Worm (Caenorhabditis elegans): ENCODE results near the gene col-141.

The col-141 gene

ce11 chrV:6875795-6876194 is 46.3 kb downstream of the col-141 start:
- TF ChIP-seq Y67H2A.10 (GFP tag; conservative IDR thresholded peaks at IDR 0.05), result no peak
- TF ChIP-seq hsf-1 (GFP tag; IDR thresholded peaks at IDR 0.05), result no peak
- TF ChIP-seq gei-17 (GFP tag; optimal IDR thresholded peaks at IDR 0.05), result no peak
- no peak for TF ChIP-seq athp-1 (tag; optimal IDR thresholded peaks at IDR 0.05)
- TF ChIP-seq F55B11.4 (tag; optimal IDR thresholded peaks at IDR 0.05; ENCODE audit: borderline replicate concordance, insufficient read depth), result no peak
- no peak for TF ChIP-seq nhr-80 (tag; optimal IDR thresholded peaks at IDR 0.05)
- TF ChIP-seq ccch-3 (GFP tag; optimal IDR thresholded peaks at IDR 0.05), result no peak
- TF ChIP-seq lsl-1 (GFP tag; optimal IDR thresholded peaks at IDR 0.05), result no peak

ce11 chrV:6876763-6877515 is 47.4 kb downstream of the col-141 start:
- TF ChIP-seq die-1 (tag; optimal IDR thresholded peaks at IDR 0.05) (no peak), cebp-1 (GFP tag; IDR thresholded peaks at IDR 0.05) (no peak), cebp-1 (tag; optimal IDR thresholded peaks at IDR 0.05) (peak; percentile 17)

- TF ChIP-seq atf-7 (tag; optimal IDR thresholded peaks at IDR 0.05) (no peak), lin-26 (GFP tag; IDR thresholded peaks at IDR 0.05) (no peak), K12H6.12 (tag; optimal IDR thresholded peaks at IDR 0.05) (no peak), dpff-1 (tag; optimal IDR thresholded peaks at IDR 0.05) (no peak), lsy-27 (tag; optimal IDR thresholded peaks at IDR 0.05; ENCODE audit: borderline replicate concordance, insufficient read depth) (no peak), let-607 (tag; optimal IDR thresholded peaks at IDR 0.05) (no peak), ztf-3 (GFP tag; optimal IDR thresholded peaks at IDR 0.05) (no peak), ccch-3 (GFP tag; optimal IDR thresholded peaks at IDR 0.05) (no peak), snpc-3.4 (tag; optimal IDR thresholded peaks at IDR 0.05) (no peak)
Measured at ce11 chrV:6878559-6878958, 49.1 kb downstream of the col-141 start.

- TF ChIP-seq Y67H2A.10 (GFP tag; conservative IDR thresholded peaks at IDR 0.05) (no peak), zfh-2 (GFP tag; conservative IDR thresholded peaks at IDR 0.05) (peak; percentile 99), K12H6.12 (tag; optimal IDR thresholded peaks at IDR 0.05) (peak; percentile 87), ama-1 (optimal IDR thresholded peaks at IDR 0.05) (no peak), ama-1 (GFP tag; optimal IDR thresholded peaks at IDR 0.05) (no peak), ccch-3 (GFP tag; optimal IDR thresholded peaks at IDR 0.05) (no peak), ztf-18 (tag; optimal IDR thresholded peaks at IDR 0.05) (peak; percentile 3), ztf-6 (GFP tag; IDR thresholded peaks at IDR 0.05) (peak; percentile 35; the same call in 1 of the 2 replicates), snpc-4 (GFP tag; optimal IDR thresholded peaks at IDR 0.05) (peak; percentile 2), snpc-4 (tag; optimal IDR thresholded peaks at IDR 0.05) (peak in 2 of 4 experiments; percentile 48), dox-1 (GFP tag; IDR thresholded peaks at IDR 0.05) (peak; percentile 74), somi-1 (GFP tag; optimal IDR thresholded peaks at IDR 0.05) (peak; percentile 20), madf-10 (tag; optimal IDR thresholded peaks at IDR 0.05) (peak; percentile 44), chd-7 (tag; optimal IDR thresholded peaks at IDR 0.05) (peak; percentile 57), F37B4.10 (GFP tag; IDR thresholded peaks at IDR 0.05) (no peak), F57C9.4 (tag; optimal IDR thresholded peaks at IDR 0.05) (no peak), madf-3 (GFP tag; IDR thresholded peaks at IDR 0.05) (peak; percentile 54; the same call in 1 of the 2 replicates), nfyb-1 (GFP tag; IDR thresholded peaks at IDR 0.05) (peak; percentile 66), pbrm-1 (GFP tag; IDR thresholded peaks at IDR 0.05) (peak; percentile 60; the same call in 1 of the 2 replicates), rcor-1 (GFP tag; IDR thresholded peaks at IDR 0.05) (peak; percentile 67), cebp-1 (GFP tag; IDR thresholded peaks at IDR 0.05) (no peak), cebp-1 (tag; optimal IDR thresholded peaks at IDR 0.05) (peak; percentile 76), egl-18 (GFP tag; IDR thresholded peaks at IDR 0.05) (0 out of 2 replicates have a peak, but pooled peaks have one; percentile 45), lin-40 (tag; optimal IDR thresholded peaks at IDR 0.05) (peak; percentile 66), F39B2.1 (GFP tag; IDR thresholded peaks at IDR 0.05) (no peak), madf-6 (GFP tag; IDR thresholded peaks at IDR 0.05) (no peak), sea-2 (GFP tag; IDR thresholded peaks at IDR 0.05) (no peak), mcd-1 (GFP tag; IDR thresholded peaks at IDR 0.05) (peak; percentile 52), hmg-1.2 (GFP tag; IDR thresholded peaks at IDR 0.05) (peak; percentile 58)
Measured at ce11 chrV:6879490-6879889, 50.0 kb downstream of the col-141 start.
